Fruit fly (Drosophila melanogaster) whole organism, embryonic: Measurements from ENCODE around the gene Dad1.

ENCODE experiments used
- Antp ChIP-seq: fragments of 200-800 bp; sonication (Bioruptor generic); optimal IDR thresholded peaks from 3 replicates; lab custom pipeline; 2016; ENCODE audit warnings: missing biosample characterization, missing genetic modification characterization
- Atf-2 ChIP-seq: fragments of 200-800 bp; sonication (Bioruptor generic); optimal IDR thresholded peaks from 2 replicates; lab custom pipeline; 2016; ENCODE audit warnings: missing biosample characterization, missing genetic modification characterization
- CG10321 ChIP-seq: fragments of 200-800 bp; sonication (Bioruptor generic); IDR thresholded peaks from 2 replicates; pipeline ENCODE4 v1.3.6; 2022; ENCODE audit warnings: missing biosample characterization, missing genetic modification characterization
- CG10543 ChIP-seq: fragments of 200-800 bp; sonication (Bioruptor generic); optimal IDR thresholded peaks from 3 replicates; lab custom pipeline; 2017; ENCODE audit warnings: missing biosample characterization, mild to moderate bottlenecking, missing genetic modification characterization, moderate library complexity
- CG10565 ChIP-seq: fragments of 200-800 bp; sonication (Bioruptor generic); optimal IDR thresholded peaks from 3 replicates; lab custom pipeline; 2016; ENCODE audit warnings: missing biosample characterization, mild to moderate bottlenecking, missing genetic modification characterization
- CG11456 ChIP-seq: fragments of 200-800 bp; sonication (Bioruptor generic); IDR thresholded peaks from 3 replicates; pipeline ENCODE4 v1.3.6; 2022; ENCODE audit warnings: missing biosample characterization, missing genetic modification characterization
- CG12769 ChIP-seq: fragments of 200-800 bp; sonication (Bioruptor generic); optimal IDR thresholded peaks from 2 replicates; lab custom pipeline; 2019; ENCODE audit warnings: missing biosample characterization, mild to moderate bottlenecking, missing genetic modification characterization, moderate library complexity
- CG13296 ChIP-seq: fragments of 200-800 bp; sonication (Bioruptor generic); optimal IDR thresholded peaks from 3 replicates; lab custom pipeline; 2018; ENCODE audit warnings: missing biosample characterization, mild to moderate bottlenecking, missing genetic modification characterization
- CG14441 ChIP-seq: fragments of 200-800 bp; sonication (Bioruptor generic); IDR thresholded peaks from 2 replicates; pipeline ENCODE4 v1.3.6; 2022; ENCODE audit warnings: missing biosample characterization, missing genetic modification characterization
- CG15073 ChIP-seq: fragments of 200-800 bp; sonication (Bioruptor generic); optimal IDR thresholded peaks from 2 replicates; lab custom pipeline; 2016; ENCODE audit warnings: missing biosample characterization, missing genetic modification characterization
- CG15601 ChIP-seq: fragments of 200-800 bp; sonication (Bioruptor generic); optimal IDR thresholded peaks from 3 replicates; lab custom pipeline; 2019; ENCODE audit warnings: missing biosample characterization, mild to moderate bottlenecking, missing genetic modification characterization, moderate library complexity
- CG16815 ChIP-seq: fragments of 200-800 bp; sonication (Bioruptor generic); optimal IDR thresholded peaks from 3 replicates; lab custom pipeline; 2017; ENCODE audit warnings: missing biosample characterization, mild to moderate bottlenecking, missing genetic modification characterization
- CG17361 ChIP-seq: fragments of 200-800 bp; sonication (Bioruptor generic); IDR thresholded peaks from 3 replicates; pipeline ENCODE4 v1.3.6; 2022; ENCODE audit warnings: missing biosample characterization, missing genetic modification characterization
- CG17912 ChIP-seq: fragments of 200-800 bp; sonication (Bioruptor generic); optimal IDR thresholded peaks from 2 replicates; lab custom pipeline; 2018; ENCODE audit warnings: missing biosample characterization, mild to moderate bottlenecking, missing genetic modification characterization
- CG18262 ChIP-seq: fragments of 200-800 bp; optimal IDR thresholded peaks from 3 replicates; lab custom pipeline; 2019; ENCODE audit warnings: missing biosample characterization, mild to moderate bottlenecking, missing genetic modification characterization, moderate library complexity
- CG18764 ChIP-seq: fragments of 200-800 bp; sonication (Bioruptor generic); optimal IDR thresholded peaks from 3 replicates; lab custom pipeline; 2016; ENCODE audit warnings: missing biosample characterization, missing genetic modification characterization
- CG2202 ChIP-seq: fragments of 200-800 bp; sonication (Bioruptor generic); optimal IDR thresholded peaks from 2 replicates; lab custom pipeline; 2018; ENCODE audit warnings: missing biosample characterization, mild to moderate bottlenecking, missing genetic modification characterization
- CG31224 ChIP-seq: fragments of 200-800 bp; sonication (Bioruptor generic); IDR thresholded peaks from 2 replicates; pipeline ENCODE4 v1.3.6; 2022; ENCODE audit warnings: missing biosample characterization, missing genetic modification characterization
- CG3726 ChIP-seq: fragments of 200-800 bp; sonication (Bioruptor generic); IDR thresholded peaks from 3 replicates; pipeline ENCODE4, ENCODE4 v1.3.6; 2022; ENCODE audit warnings: missing biosample characterization, missing genetic modification characterization
- CG6272 ChIP-seq: fragments of 200-800 bp; sonication (Bioruptor generic); IDR thresholded peaks from 2 replicates; pipeline ENCODE4 v1.3.6; 2022; ENCODE audit warnings: missing biosample characterization, missing genetic modification characterization
- CG8944 ChIP-seq: fragments of 200-800 bp; sonication (Bioruptor generic); optimal IDR thresholded peaks from 3 replicates; lab custom pipeline; 2016; ENCODE audit warnings: missing biosample characterization, missing genetic modification characterization
- CrebB ChIP-seq: fragments of 200-800 bp; sonication (Bioruptor generic); optimal IDR thresholded peaks from 3 replicates; lab custom pipeline; 2018; ENCODE audit warnings: missing biosample characterization, mild to moderate bottlenecking, missing genetic modification characterization
- H15 ChIP-seq: fragments of 200-800 bp; sonication (Bioruptor generic); IDR thresholded peaks from 3 replicates; pipeline ENCODE4 v1.3.6; 2022; ENCODE audit warnings: missing biosample characterization, missing genetic modification characterization
- Lim3 ChIP-seq: fragments of 200-800 bp; sonication (Bioruptor generic); IDR thresholded peaks from 2 replicates; pipeline ENCODE4 v1.3.6; 2022; ENCODE audit warnings: missing biosample characterization, missing genetic modification characterization
- MTF-1 ChIP-seq: fragments of 200-800 bp; sonication (Bioruptor generic); optimal IDR thresholded peaks from 2 replicates; lab custom pipeline; 2018; ENCODE audit warnings: missing biosample characterization, mild to moderate bottlenecking, missing genetic modification characterization, borderline replicate concordance
- Med ChIP-seq: fragments of 200-800 bp; sonication (Bioruptor generic); peaks from one replicate; lab custom pipeline; 2016; ENCODE audit warnings: missing biosample characterization, missing genetic modification characterization, mild to moderate bottlenecking, inconsistent platforms, moderate library complexity
- Nf-YA ChIP-seq: fragments of 200-800 bp; sonication (Bioruptor generic); IDR thresholded peaks from 2 replicates; pipeline ENCODE4 v1.3.6; 2022; ENCODE audit warnings: missing biosample characterization, missing genetic modification characterization
- Oli ChIP-seq: fragments of 200-800 bp; sonication (Bioruptor generic); optimal IDR thresholded peaks from 2 replicates; lab custom pipeline; 2018; ENCODE audit warnings: missing biosample characterization, mild to moderate bottlenecking, missing genetic modification characterization, moderate library complexity
- Sox102F ChIP-seq: fragments of 200-800 bp; sonication (Bioruptor generic); optimal IDR thresholded peaks from 2 replicates; lab custom pipeline; 2018; ENCODE audit warnings: missing biosample characterization, mild to moderate bottlenecking, missing genetic modification characterization, moderate library complexity
- Tbp ChIP-seq: fragments of >200 bp; optimal IDR thresholded peaks from 2 replicates; lab custom pipeline; 2018; ENCODE audit warnings: missing biosample characterization, missing genetic modification characterization
- ara ChIP-seq: fragments of 200-800 bp; sonication (Bioruptor generic); IDR thresholded peaks from 2 replicates; pipeline ENCODE4 v1.3.6; 2022; ENCODE audit warnings: missing biosample characterization, missing genetic modification characterization
- chinmo ChIP-seq: fragments of 200-800 bp; sonication (Bioruptor generic); IDR thresholded peaks from 4 replicates; pipeline ENCODE4 v1.3.6; 2022; ENCODE audit warnings: missing biosample characterization, missing genetic modification characterization; ENCODE audit not compliant: partially characterized antibody
- corto ChIP-seq: fragments of 200-800 bp; sonication (Bioruptor generic); optimal IDR thresholded peaks from 2 replicates; lab custom pipeline; 2016; ENCODE audit warnings: missing biosample characterization, mild to moderate bottlenecking, missing genetic modification characterization, moderate library complexity
- crc ChIP-seq: fragments of 200-800 bp; sonication (Bioruptor generic); optimal IDR thresholded peaks from 2 replicates; lab custom pipeline; 2016; ENCODE audit warnings: missing biosample characterization, missing genetic modification characterization
- dmrt99B ChIP-seq: fragments of 200-800 bp; sonication (Bioruptor generic); optimal IDR thresholded peaks from 2 replicates; lab custom pipeline; 2018; ENCODE audit warnings: missing biosample characterization, mild to moderate bottlenecking, missing genetic modification characterization, moderate library complexity
- emc ChIP-seq: fragments of 200-800 bp; sonication (Bioruptor generic); optimal IDR thresholded peaks from 2 replicates; lab custom pipeline; 2016; ENCODE audit warnings: missing biosample characterization, missing genetic modification characterization
- gsb ChIP-seq: fragments of 200-800 bp; sonication (Bioruptor generic); IDR thresholded peaks from 2 replicates; pipeline ENCODE4 v1.3.6; 2022; ENCODE audit warnings: missing biosample characterization, missing genetic modification characterization
- gsb-n ChIP-seq: fragments of 200-800 bp; sonication (Bioruptor generic); optimal IDR thresholded peaks from 3 replicates; lab custom pipeline; 2018; ENCODE audit warnings: missing biosample characterization, mild to moderate bottlenecking, missing genetic modification characterization
- ind ChIP-seq: fragments of 200-800 bp; sonication (Bioruptor generic); optimal IDR thresholded peaks from 3 replicates; lab custom pipeline; 2016; ENCODE audit warnings: missing biosample characterization, missing genetic modification characterization
- inv ChIP-seq: fragments of 200-800 bp; sonication (Bioruptor generic); IDR thresholded peaks from 2 replicates; pipeline ENCODE4 v1.3.6; 2022; ENCODE audit warnings: missing biosample characterization, missing genetic modification characterization; ENCODE audit not compliant: partially characterized antibody
- knrl ChIP-seq: fragments of 200-800 bp; sonication (Bioruptor generic); IDR thresholded peaks from 3 replicates; pipeline ENCODE4 v1.3.6; 2022; ENCODE audit warnings: missing biosample characterization, missing genetic modification characterization; ENCODE audit not compliant: partially characterized antibody
- lmd ChIP-seq: fragments of 200-800 bp; sonication (Bioruptor generic); IDR thresholded peaks from 2 replicates; pipeline ENCODE4 v1.3.6; 2022; ENCODE audit warnings: missing biosample characterization, missing genetic modification characterization
- maf-S ChIP-seq: fragments of 200-800 bp; sonication (Bioruptor generic); optimal IDR thresholded peaks from 2 replicates; lab custom pipeline; 2016; ENCODE audit warnings: missing biosample characterization, missing genetic modification characterization
- nau ChIP-seq: fragments of 200-800 bp; sonication (Bioruptor generic); optimal IDR thresholded peaks from 3 replicates; lab custom pipeline; 2017; ENCODE audit warnings: missing biosample characterization, mild to moderate bottlenecking, missing genetic modification characterization, missing genetic modification reagents
- pho ChIP-seq: fragments of 200-800 bp; sonication (Bioruptor generic); optimal IDR thresholded peaks from 2 replicates; lab custom pipeline; 2016; ENCODE audit warnings: missing biosample characterization, missing genetic modification characterization
- pros ChIP-seq: fragments of 200-800 bp; sonication (Bioruptor generic); optimal IDR thresholded peaks from 3 replicates; lab custom pipeline; 2019; ENCODE audit warnings: missing biosample characterization, mild to moderate bottlenecking, missing genetic modification characterization, moderate library complexity
- sd ChIP-seq: fragments of 200-800 bp; sonication (Bioruptor generic); optimal IDR thresholded peaks from 3 replicates; lab custom pipeline; 2018; ENCODE audit warnings: missing biosample characterization, mild to moderate bottlenecking, missing genetic modification characterization, moderate library complexity
- sens ChIP-seq: fragments of 200-800 bp; sonication (Bioruptor generic); peaks from one replicate; lab custom pipeline; 2016; ENCODE audit warnings: missing biosample characterization, missing genetic modification characterization
- sima ChIP-seq: fragments of 200-800 bp; sonication (Bioruptor generic); optimal IDR thresholded peaks from 2 replicates; lab custom pipeline; 2016; ENCODE audit warnings: missing biosample characterization, missing genetic modification characterization
- tap ChIP-seq: fragments of 200-800 bp; optimal IDR thresholded peaks from 3 replicates; lab custom pipeline; 2019; ENCODE audit warnings: missing biosample characterization, mild to moderate bottlenecking, missing genetic modification characterization, moderate library complexity
- usp ChIP-seq: fragments of >200 bp; optimal IDR thresholded peaks from 2 replicates; lab custom pipeline; 2017; ENCODE audit warnings: missing biosample characterization, missing genetic modification characterization
- zen2 ChIP-seq: fragments of 200-800 bp; sonication (Bioruptor generic); IDR thresholded peaks from 3 replicates; pipeline ENCODE4 v1.3.6; 2022; ENCODE audit warnings: missing biosample characterization, missing genetic modification characterization; ENCODE audit not compliant: partially characterized antibody

Gene Dad1

dm6 chr2L:8420259-8420930 lies 36.5 kb upstream of the Dad1 start (continued):
- TF ChIP-seq H15 (GFP tag; lab: Robert Waterston, UW) = no peak
- TF ChIP-seq CrebB (tag; lab: Kevin White, UChicago) = no peak
- no peak for TF ChIP-seq Antp (GFP tag; lab: Kevin White, UChicago)
- TF ChIP-seq dmrt99B (tag; lab: Kevin White, UChicago) = no peak
- no peak for TF ChIP-seq CG18262 (tag; lab: Kevin White, UChicago)
- TF ChIP-seq Nf-YA = no peak
- no peak for TF ChIP-seq ara
- no peak for TF ChIP-seq CG3726 (GFP tag; lab: Robert Waterston, UW)
- no peak for TF ChIP-seq sd (tag; lab: Kevin White, UChicago)
- TF ChIP-seq CG10543 (GFP tag; lab: Kevin White, UChicago) = no peak
- TF ChIP-seq Sox102F = peak; percentile 13
- no peak for TF ChIP-seq CG31224 (GFP tag; lab: Robert Waterston, UW)
- no peak for TF ChIP-seq lmd (GFP tag; lab: Robert Waterston, UW)
- no peak for TF ChIP-seq CG6272 (GFP tag; lab: Robert Waterston, UW)
- TF ChIP-seq pho (GFP tag; lab: Kevin White, UChicago) = no peak
- no peak for TF ChIP-seq CG15601 (tag; lab: Kevin White, UChicago)
- no peak for TF ChIP-seq corto (GFP tag; lab: Kevin White, UChicago)
- no peak for TF ChIP-seq tap (tag; lab: Kevin White, UChicago)
- no peak for TF ChIP-seq knrl (GFP tag; lab: Robert Waterston, UW)
- TF ChIP-seq crc (GFP tag; lab: Kevin White, UChicago) = no peak
- no peak for TF ChIP-seq Tbp
- TF ChIP-seq usp (GFP tag; lab: Kevin White, UChicago) = no peak
- no peak for TF ChIP-seq sima (GFP tag; lab: Kevin White, UChicago)
- TF ChIP-seq CG11456 (GFP tag; lab: Robert Waterston, UW) = no peak
- no peak for TF ChIP-seq CG14441 (GFP tag; lab: Robert Waterston, UW)
- no peak for TF ChIP-seq emc (GFP tag; lab: Kevin White, UChicago)
- TF ChIP-seq Atf-2 (GFP tag; lab: Kevin White, UChicago) = no peak
- TF ChIP-seq ind (GFP tag; lab: Kevin White, UChicago) = no peak
- TF ChIP-seq CG13296 (GFP tag; lab: Kevin White, UChicago) = no peak
- TF ChIP-seq inv (GFP tag; lab: Robert Waterston, UW) = no peak
- no peak for TF ChIP-seq MTF-1 (GFP tag; lab: Kevin White, UChicago)
- peak; percentile 17 for TF ChIP-seq Oli
- TF ChIP-seq gsb (GFP tag; lab: Robert Waterston, UW) = no peak
- TF ChIP-seq Lim3 = no peak
- TF ChIP-seq CG12769 (tag; lab: Kevin White, UChicago) = no peak
- TF ChIP-seq maf-S = no peak

dm6 chr2L:8419382-8419940 lies 35.5 kb upstream of the Dad1 start:
- TF ChIP-seq pros = peak; percentile 77
- peak; percentile 22 for TF ChIP-seq sens (GFP tag; lab: Kevin White, UChicago)
- TF ChIP-seq CG10321 (GFP tag; lab: Robert Waterston, UW) = no peak
- TF ChIP-seq CG18764 (GFP tag; lab: Kevin White, UChicago) = no peak
- no peak for TF ChIP-seq CG16815 (GFP tag; lab: Kevin White, UChicago)
- peak; percentile 1 for TF ChIP-seq Med (GFP tag; lab: Kevin White, UChicago)
- no peak for TF ChIP-seq CG17361
- TF ChIP-seq CG10565 = no peak
- no peak for TF ChIP-seq CG8944 (GFP tag; lab: Kevin White, UChicago)
- no peak for TF ChIP-seq CG15073
- no peak for TF ChIP-seq nau (GFP tag; lab: Kevin White, UChicago)
- TF ChIP-seq chinmo = 0 out of 4 replicates have a peak, but pooled peaks have one; percentile 47
- TF ChIP-seq gsb-n (tag; lab: Kevin White, UChicago) = peak; percentile 38
- no peak for TF ChIP-seq CG17912
- TF ChIP-seq CG2202 (tag; lab: Kevin White, UChicago) = no peak
- no peak for TF ChIP-seq zen2 (GFP tag; lab: Robert Waterston, UW)
